Fruit fly (Drosophila melanogaster) whole organism, embryonic: Measurements from ENCODE around the gene Gs1l.

Source experiments
- Bgb ChIP-seq: fragments of 200-800 bp; sonication (Bioruptor generic); IDR thresholded peaks from 2 replicates; pipeline ENCODE4 v1.3.6; 2022; ENCODE audit warnings: missing biosample characterization, missing genetic modification characterization; ENCODE audit not compliant: partially characterized antibody
- CG10959 ChIP-seq: fragments of 200-800 bp; sonication (Bioruptor generic); IDR thresholded peaks from 2 replicates; pipeline ENCODE4 v1.3.6; 2022; ENCODE audit warnings: missing biosample characterization, missing genetic modification characterization
- CG13287 ChIP-seq: fragments of 200-800 bp; sonication (Bioruptor generic); IDR thresholded peaks from 2 replicates; pipeline ENCODE4 v1.3.6; 2022; ENCODE audit warnings: missing biosample characterization, missing genetic modification characterization; ENCODE audit not compliant: partially characterized antibody
- CG13424 ChIP-seq: fragments of 200-800 bp; sonication (Bioruptor generic); optimal IDR thresholded peaks from 2 replicates; lab custom pipeline; 2019; ENCODE audit warnings: missing biosample characterization, mild to moderate bottlenecking, missing genetic modification characterization, moderate library complexity
- CG13894 ChIP-seq: fragments of 200-800 bp; sonication (Bioruptor generic); optimal IDR thresholded peaks from 3 replicates; lab custom pipeline; 2018; ENCODE audit warnings: missing biosample characterization, mild to moderate bottlenecking, missing genetic modification characterization, moderate library complexity
- CG1529 ChIP-seq: fragments of 200-800 bp; sonication (Bioruptor generic); optimal IDR thresholded peaks from 3 replicates; lab custom pipeline; 2018; ENCODE audit warnings: missing biosample characterization, missing genetic modification characterization
- CG18011 ChIP-seq: fragments of 200-800 bp; sonication (Bioruptor generic); optimal IDR thresholded peaks from 2 replicates; lab custom pipeline; 2017; ENCODE audit warnings: missing biosample characterization, missing genetic modification characterization, mild to moderate bottlenecking, moderate library complexity, missing genotype
- CG2116 ChIP-seq: fragments of 200-800 bp; sonication (Bioruptor generic); optimal IDR thresholded peaks from 3 replicates; lab custom pipeline; 2018; ENCODE audit warnings: missing biosample characterization, mild to moderate bottlenecking, missing genetic modification characterization
- CG31441 ChIP-seq: fragments of 200-800 bp; sonication (Bioruptor generic); IDR thresholded peaks from 2 replicates; pipeline ENCODE4 v1.3.6; 2022; ENCODE audit warnings: missing biosample characterization, missing genetic modification characterization
- CG32532 ChIP-seq: fragments of 200-800 bp; sonication (Bioruptor generic); IDR thresholded peaks from 2 replicates; pipeline ENCODE4 v1.3.6; 2022; ENCODE audit warnings: missing biosample characterization, missing genetic modification characterization
- CG4360 ChIP-seq: fragments of 200-800 bp; sonication (Bioruptor generic); IDR thresholded peaks from 2 replicates; pipeline ENCODE4 v1.3.6; 2022; ENCODE audit warnings: missing biosample characterization, missing genetic modification characterization
- CG6175 ChIP-seq: fragments of 200-800 bp; sonication (Bioruptor generic); IDR thresholded peaks from 3 replicates; pipeline ENCODE4 v1.3.6; 2022; ENCODE audit warnings: missing biosample characterization, missing genetic modification characterization
- CG6765 ChIP-seq: fragments of 200-800 bp; sonication (Bioruptor generic); optimal IDR thresholded peaks from 3 replicates; lab custom pipeline; 2017; ENCODE audit warnings: missing biosample characterization, mild to moderate bottlenecking, missing genetic modification characterization
- CG9437 ChIP-seq: fragments of 200-800 bp; sonication (Bioruptor generic); optimal IDR thresholded peaks from 2 replicates; lab custom pipeline; 2018; ENCODE audit warnings: missing biosample characterization, mild to moderate bottlenecking, missing genetic modification characterization
- D19B ChIP-seq: fragments of 200-800 bp; sonication (Bioruptor generic); optimal IDR thresholded peaks from 2 replicates; lab custom pipeline; 2017; ENCODE audit warnings: missing biosample characterization, mild to moderate bottlenecking, missing genetic modification characterization
- Dll ChIP-seq: fragments of 200-800 bp; sonication (Bioruptor generic); IDR thresholded peaks from 4 replicates; pipeline ENCODE4 v1.3.6; 2022; ENCODE audit warnings: missing biosample characterization, missing genetic modification characterization; ENCODE audit not compliant: partially characterized antibody
- Drgx ChIP-seq: fragments of 200-800 bp; sonication (Bioruptor generic); IDR thresholded peaks from 2 replicates; pipeline ENCODE4 v1.3.6; 2022; ENCODE audit warnings: missing biosample characterization, missing genetic modification characterization
- Ets65A ChIP-seq: fragments of 200-800 bp; sonication (Bioruptor generic); peaks from one replicate; lab custom pipeline; 2016; ENCODE audit warnings: missing biosample characterization, missing genetic modification characterization
- Hr78 ChIP-seq, 2 experiments: fragments of 200-800 bp in 1 of 2; fragments of >200 bp in 1 of 2; sonication (Bioruptor generic) in 1 of 2; optimal IDR thresholded peaks; 2 replicates each; lab custom pipeline; 2017 to 2019; ENCODE audit warnings: missing biosample characterization in 2 of 2, missing genetic modification characterization in 2 of 2, mild to moderate bottlenecking in 1 of 2, moderate library complexity in 1 of 2
- Jarid2 ChIP-seq: fragments of 200-800 bp; sonication (Bioruptor generic); optimal IDR thresholded peaks from 3 replicates; lab custom pipeline; 2017; ENCODE audit warnings: mild to moderate bottlenecking, missing biosample characterization, missing genetic modification reagents, missing genetic modification characterization
- MBD-R2 ChIP-seq: fragments of 200-800 bp; sonication (Bioruptor generic); IDR thresholded peaks from 2 replicates; pipeline ENCODE4 v1.3.6; 2022; ENCODE audit warnings: missing biosample characterization, missing genetic modification characterization
- Med ChIP-seq: fragments of 200-800 bp; sonication (Bioruptor generic); peaks from one replicate; lab custom pipeline; 2016; ENCODE audit warnings: missing biosample characterization, missing genetic modification characterization, mild to moderate bottlenecking, inconsistent platforms, moderate library complexity
- Myb ChIP-seq: fragments of 200-800 bp; sonication (Bioruptor generic); optimal IDR thresholded peaks from 2 replicates; lab custom pipeline; 2016; ENCODE audit warnings: missing biosample characterization, missing genetic modification characterization
- Neu2 ChIP-seq: fragments of 200-800 bp; sonication (Bioruptor generic); optimal IDR thresholded peaks from 3 replicates; lab custom pipeline; 2016; ENCODE audit warnings: missing biosample characterization, missing genetic modification characterization, borderline replicate concordance
- Trl ChIP-seq, 3 experiments: fragments of >200 bp in 2 of 3; fragments of 200-800 bp in 1 of 3; sonication (Bioruptor generic) in 1 of 3; optimal IDR thresholded peaks; 2 replicates in 1 of 3; 3 replicates in 2 of 3; lab custom pipeline; 2016 to 2017; ENCODE audit warnings: missing biosample characterization in 1 of 3, missing genetic modification characterization in 1 of 3
- ase ChIP-seq: fragments of 200-800 bp; sonication (Bioruptor generic); IDR thresholded peaks from 3 replicates; pipeline ENCODE4 v1.3.6; 2022; ENCODE audit warnings: missing biosample characterization, missing genetic modification characterization
- bowl ChIP-seq: fragments of 200-800 bp; sonication (Bioruptor generic); IDR thresholded peaks from 2 replicates; pipeline ENCODE4 v1.3.6; 2022; ENCODE audit warnings: missing biosample characterization, missing genetic modification characterization
- cg ChIP-seq: fragments of 200-800 bp; sonication (Bioruptor generic); optimal IDR thresholded peaks from 3 replicates; lab custom pipeline; 2019; ENCODE audit warnings: missing biosample characterization, mild to moderate bottlenecking, missing genetic modification characterization, moderate library complexity
- chinmo ChIP-seq: fragments of 200-800 bp; sonication (Bioruptor generic); IDR thresholded peaks from 4 replicates; pipeline ENCODE4 v1.3.6; 2022; ENCODE audit warnings: missing biosample characterization, missing genetic modification characterization; ENCODE audit not compliant: partially characterized antibody
- cwo ChIP-seq: fragments of 200-800 bp; sonication (Bioruptor generic); optimal IDR thresholded peaks from 3 replicates; lab custom pipeline; 2017; ENCODE audit warnings: missing biosample characterization, missing genetic modification characterization, mild to moderate bottlenecking, moderate library complexity, missing genetic modification reagents
- exex ChIP-seq: fragments of 200-800 bp; sonication (Bioruptor generic); optimal IDR thresholded peaks from 4 replicates; lab custom pipeline; 2018; ENCODE audit warnings: missing biosample characterization, mild to moderate bottlenecking, missing genetic modification characterization, moderate library complexity
- grn ChIP-seq: fragments of 200-800 bp; sonication (Bioruptor generic); optimal IDR thresholded peaks from 3 replicates; lab custom pipeline; 2017; ENCODE audit warnings: missing biosample characterization, missing genetic modification characterization
- kni ChIP-seq: fragments of 200-800 bp; sonication (Bioruptor generic); optimal IDR thresholded peaks from 3 replicates; lab custom pipeline; 2017; ENCODE audit warnings: mild to moderate bottlenecking, missing biosample characterization, missing genetic modification reagents, missing genetic modification characterization
- mirr ChIP-seq: fragments of 200-800 bp; sonication (Bioruptor generic); optimal IDR thresholded peaks from 3 replicates; lab custom pipeline; 2018; ENCODE audit warnings: missing biosample characterization, mild to moderate bottlenecking, missing genetic modification characterization
- ranshi ChIP-seq: fragments of 200-800 bp; sonication (Bioruptor generic); IDR thresholded peaks from 2 replicates; pipeline ENCODE4 v1.3.6; 2022; ENCODE audit warnings: missing biosample characterization, missing genetic modification characterization
- rib ChIP-seq: fragments of 200-800 bp; sonication (Bioruptor generic); IDR thresholded peaks from 2 replicates; pipeline ENCODE4 v1.3.6; 2022; ENCODE audit warnings: missing biosample characterization, missing genetic modification characterization
- sd ChIP-seq: fragments of 200-800 bp; sonication (Bioruptor generic); optimal IDR thresholded peaks from 3 replicates; lab custom pipeline; 2018; ENCODE audit warnings: missing biosample characterization, mild to moderate bottlenecking, missing genetic modification characterization, moderate library complexity
- so ChIP-seq: fragments of 200-800 bp; sonication (Bioruptor generic); IDR thresholded peaks from 3 replicates; pipeline ENCODE4 v1.3.6; 2022; ENCODE audit warnings: missing biosample characterization, missing genetic modification characterization
- sob ChIP-seq: fragments of 200-800 bp; sonication (Bioruptor generic); IDR thresholded peaks from 2 replicates; pipeline ENCODE4 v1.3.6; 2022; ENCODE audit warnings: missing biosample characterization, missing genetic modification characterization
- vvl ChIP-seq: fragments of 200-800 bp; sonication (Bioruptor generic); IDR thresholded peaks from 2 replicates; pipeline ENCODE4 v1.3.6; 2022; ENCODE audit warnings: missing biosample characterization, missing genetic modification characterization
- zfh1 ChIP-seq: fragments of 200-800 bp; sonication (Bioruptor generic); IDR thresholded peaks from 3 replicates; pipeline ENCODE4 v1.3.6; 2022; ENCODE audit warnings: missing biosample characterization, missing genetic modification characterization

Gs1l gene

dm6 chr2L:4476672-4477273, 20.2 kb upstream of the Gs1l start, which contains the start of gene ine:
ine (minus strand) TSS chr2L:4477022.
- TF ChIP-seq CG10959, result no peak
- peak; percentile 71 for TF ChIP-seq exex (tag; lab: Kevin White, UChicago)
- TF ChIP-seq MBD-R2, result 0 out of 2 replicates have a peak, but pooled peaks have one; percentile 6
- no peak for TF ChIP-seq CG2116 (GFP tag; lab: Kevin White, UChicago)
- TF ChIP-seq CG6765 (GFP tag; lab: Kevin White, UChicago), result no peak
- TF ChIP-seq mirr, result peak; percentile 63
- peak; percentile 54; the same call in 1 of the 2 replicates for TF ChIP-seq rib (GFP tag; lab: Robert Waterston, UW)
- 0 out of 2 replicates have a peak, but pooled peaks have one; percentile 28 for TF ChIP-seq Bgb (GFP tag; lab: Robert Waterston, UW)
- peak; percentile 56 for TF ChIP-seq Jarid2
- TF ChIP-seq Dll, result 0 out of 4 replicates have a peak, but pooled peaks have one; percentile 12
- no peak for TF ChIP-seq ase
- peak; percentile 35; the same call in 1 of the 2 replicates for TF ChIP-seq vvl (GFP tag; lab: Robert Waterston, UW)
- no peak for TF ChIP-seq CG4360 (GFP tag; lab: Robert Waterston, UW)
- TF ChIP-seq CG13894 (tag; lab: Kevin White, UChicago), result peak; percentile 98
- no peak for TF ChIP-seq CG31441
- no peak for TF ChIP-seq CG9437 (GFP tag; lab: Kevin White, UChicago)
- TF ChIP-seq cwo (GFP tag; lab: Kevin White, UChicago), result peak; percentile 64
- peak; percentile 22; the same call in 1 of the 2 replicates for TF ChIP-seq CG32532 (GFP tag; lab: Robert Waterston, UW)
- peak; percentile 50 for TF ChIP-seq cg (GFP tag; lab: Kevin White, UChicago)
- TF ChIP-seq CG6175, result peak; percentile 95
- TF ChIP-seq chinmo (GFP tag; lab: Robert Waterston, UW), result 0 out of 4 replicates have a peak, but pooled peaks have one; percentile 62
- peak; percentile 77 for TF ChIP-seq sd (tag; lab: Kevin White, UChicago)
- TF ChIP-seq ranshi (GFP tag; lab: Robert Waterston, UW), result 0 out of 2 replicates have a peak, but pooled peaks have one; percentile 33
- TF ChIP-seq CG1529, result no peak
- TF ChIP-seq grn (GFP tag; lab: Kevin White, UChicago), result peak; percentile 81
- TF ChIP-seq bowl (GFP tag; lab: Robert Waterston, UW), result no peak
- TF ChIP-seq Trl (optimal IDR thresholded peaks at IDR 0.05; lab: Kevin White, UChicago), result peak; percentile 32 to 50
- TF ChIP-seq Trl (GFP tag; optimal IDR thresholded peaks at IDR 0.05; lab: Kevin White, UChicago), result no peak
- TF ChIP-seq CG13287, result peak; percentile 34; the same call in 1 of the 2 replicates
- TF ChIP-seq CG18011, result no peak
- TF ChIP-seq Hr78 (GFP tag; optimal IDR thresholded peaks at IDR 0.05; lab: Kevin White, UChicago), result peak in 1 of 2 experiments; percentile 4
- 0 out of 3 replicates have a peak, but pooled peaks have one; percentile 23 for TF ChIP-seq so (GFP tag; lab: Robert Waterston, UW)
- TF ChIP-seq Myb (GFP tag; lab: Kevin White, UChicago), result no peak
- TF ChIP-seq kni, result no peak
- TF ChIP-seq sob (GFP tag; lab: Robert Waterston, UW), result no peak; the same call in 1 of the 2 replicates
- TF ChIP-seq Ets65A (GFP tag; lab: Kevin White, UChicago), result peak; percentile 35
- no peak for TF ChIP-seq CG13424
- TF ChIP-seq zfh1 (GFP tag; lab: Robert Waterston, UW), result 0 out of 3 replicates have a peak, but pooled peaks have one; percentile 17
- peak; percentile 74 for TF ChIP-seq Med (GFP tag; lab: Kevin White, UChicago)
- TF ChIP-seq D19B, result peak; percentile 28
- TF ChIP-seq Neu2 (GFP tag; lab: Kevin White, UChicago), result no peak
- peak; percentile 46; the same call in 1 of the 2 replicates for TF ChIP-seq Drgx (GFP tag; lab: Robert Waterston, UW)
- TF ChIP-seq, all 482 proteins: peak for 26
